Worm (Caenorhabditis elegans) whole organism, L1 larva: Measurements from ENCODE around the gene snt-1.

Experiments
- C16A3.4 ChIP-seq: fragments of 150-350 bp; optimal IDR thresholded peaks from 2 replicates; lab custom pipeline; 2014; ENCODE audit warnings: missing biosample characterization, missing genetic modification characterization
- C34B4.2 ChIP-seq: sonication (generic microtip); optimal IDR thresholded peaks from 2 replicates; lab custom pipeline; 2017; ENCODE audit warnings: mild to moderate bottlenecking, missing genetic modification characterization, missing compliant biosample characterization
- F16B12.6 ChIP-seq: fragments of 150-350 bp; optimal IDR thresholded peaks from 2 replicates; lab custom pipeline; 2014; ENCODE audit warnings: missing biosample characterization, missing genetic modification characterization
- alr-1 ChIP-seq: fragments of 200-800 bp; sonication (Bioruptor generic); optimal IDR thresholded peaks from 2 replicates; lab custom pipeline; 2018; ENCODE audit warnings: borderline replicate concordance, mild to moderate bottlenecking, missing genetic modification characterization, missing compliant biosample characterization
- blmp-1 ChIP-seq: fragments of 150-350 bp; optimal IDR thresholded peaks from 2 replicates; lab custom pipeline; 2014; ENCODE audit warnings: missing biosample characterization, missing genetic modification characterization
- ceh-8 ChIP-seq: fragments of 200-800 bp; sonication (Bioruptor generic); optimal IDR thresholded peaks from 2 replicates; lab custom pipeline; 2018; ENCODE audit warnings: mild to moderate bottlenecking, missing genetic modification characterization, moderate library complexity, missing compliant biosample characterization
- ceh-82 ChIP-seq, 3 experiments: fragments of 150-350 bp in 1 of 3; sonication (generic microtip) in 2 of 3; optimal IDR thresholded peaks; 2 replicates each; lab custom pipeline; 2014 to 2017; ENCODE audit warnings: missing biosample characterization in 3 of 3, missing genetic modification characterization in 3 of 3
- ceh-88 ChIP-seq: fragments of 200-800 bp; sonication (Bioruptor generic); IDR thresholded peaks from 2 replicates; pipeline ENCODE4 v1.3.6; 2022; ENCODE audit warnings: missing genetic modification characterization, missing compliant biosample characterization
- ces-1 ChIP-seq: fragments of 150-350 bp; optimal IDR thresholded peaks from 2 replicates; lab custom pipeline; 2014; ENCODE audit warnings: missing biosample characterization, missing genetic modification reagents, missing genetic modification characterization
- dpl-1 ChIP-seq, 3 experiments: fragments of 150-350 bp in 2 of 3; sonication (generic microtip) in 1 of 3; optimal IDR thresholded peaks; 2 replicates each; lab custom pipeline; 2014 to 2017; ENCODE audit warnings: missing biosample characterization in 3 of 3, missing genetic modification characterization in 3 of 3, missing genetic modification reagents in 3 of 3
- dsc-1 ChIP-seq: sonication (generic microtip); optimal IDR thresholded peaks from 2 replicates; lab custom pipeline; 2016; ENCODE audit warnings: mild to moderate bottlenecking, missing genetic modification characterization, missing compliant biosample characterization
- egl-27 ChIP-seq, 2 experiments: fragments of 150-350 bp in 1 of 2; sonication (generic microtip); optimal IDR thresholded peaks; 3 replicates each; lab custom pipeline; 2017 to 2018; ENCODE audit warnings: missing biosample characterization in 2 of 2, missing genetic modification characterization in 2 of 2, missing genetic modification reagents in 2 of 2
- elt-2 ChIP-seq: sonication (generic microtip); optimal IDR thresholded peaks from 2 replicates; lab custom pipeline; 2016; ENCODE audit warnings: missing genetic modification characterization, mild to moderate bottlenecking, inconsistent platforms, missing compliant biosample characterization, missing genetic modification reagents
- fkh-10 ChIP-seq: sonication (generic microtip); optimal IDR thresholded peaks from 2 replicates; lab custom pipeline; 2017; ENCODE audit warnings: missing biosample characterization, missing genetic modification reagents, missing genetic modification characterization
- fos-1 ChIP-seq: fragments of 150-350 bp; optimal IDR thresholded peaks from 2 replicates; lab custom pipeline; 2014; ENCODE audit warnings: missing biosample characterization, missing genetic modification characterization
- grh-1 ChIP-seq: fragments of 200-800 bp; sonication (Bioruptor generic); IDR thresholded peaks from 2 replicates; pipeline ENCODE4 v1.3.6; 2022; ENCODE audit warnings: missing genetic modification reagents, missing genetic modification characterization, missing compliant biosample characterization
- hlh-17 ChIP-seq: fragments of 200-800 bp; sonication (Bioruptor generic); optimal IDR thresholded peaks from 2 replicates; lab custom pipeline; 2018; ENCODE audit warnings: missing genetic modification characterization, mild to moderate bottlenecking, missing compliant biosample characterization, moderate library complexity, borderline replicate concordance
- hlh-4 ChIP-seq: sonication (generic microtip); optimal IDR thresholded peaks from 2 replicates; lab custom pipeline; 2016; ENCODE audit warnings: mild to moderate bottlenecking, missing genetic modification characterization, missing compliant biosample characterization
- irx-1 ChIP-seq: sonication (generic microtip); optimal IDR thresholded peaks from 2 replicates; lab custom pipeline; 2016; ENCODE audit warnings: missing genetic modification characterization, missing compliant biosample characterization
- isw-1 ChIP-seq: fragments of 200-800 bp; sonication (Bioruptor generic); IDR thresholded peaks from 2 replicates; pipeline ENCODE4 v1.3.6; 2022; ENCODE audit warnings: missing genetic modification characterization, missing compliant biosample characterization
- lin-14 ChIP-seq: fragments of 200-800 bp; sonication (Bioruptor generic); optimal IDR thresholded peaks from 2 replicates; lab custom pipeline; 2018; ENCODE audit warnings: mild to moderate bottlenecking, missing genetic modification characterization, moderate library complexity, missing compliant biosample characterization
- lin-15B ChIP-seq: fragments of 150-350 bp; sonication (generic microtip); optimal IDR thresholded peaks from 3 replicates; lab custom pipeline; 2014; ENCODE audit warnings: missing biosample characterization, missing genetic modification characterization
- lin-35 ChIP-seq, 2 experiments: fragments of 150-350 bp; optimal IDR thresholded peaks; 2 replicates each; lab custom pipeline; 2014; ENCODE audit warnings: missing biosample characterization in 2 of 2, missing genetic modification characterization in 2 of 2, missing genetic modification reagents in 2 of 2
- lin-39 ChIP-seq: fragments of 150-350 bp; optimal IDR thresholded peaks from 2 replicates; lab custom pipeline; 2014; ENCODE audit warnings: missing biosample characterization, missing genetic modification reagents, missing genetic modification characterization
- lir-3 ChIP-seq: sonication (generic microtip); optimal IDR thresholded peaks from 2 replicates; lab custom pipeline; 2016; ENCODE audit warnings: mild to moderate bottlenecking, missing genetic modification characterization, moderate library complexity, missing compliant biosample characterization; ENCODE audit not compliant: poor library complexity
- mab-9 ChIP-seq: fragments of 200-800 bp; sonication (Bioruptor generic); IDR thresholded peaks from 2 replicates; pipeline ENCODE4 v1.3.6; 2022; ENCODE audit warnings: missing genetic modification reagents, missing genetic modification characterization, missing compliant biosample characterization
- nhr-19 ChIP-seq: fragments of 200-800 bp; sonication (Bioruptor generic); conservative IDR thresholded peaks from 2 replicates; pipeline ENCODE4 v1.3.6; 2022; ENCODE audit warnings: missing genetic modification characterization, missing compliant biosample characterization
- nhr-20 ChIP-seq: sonication (generic microtip); optimal IDR thresholded peaks from 2 replicates; lab custom pipeline; 2016; ENCODE audit warnings: mild to moderate bottlenecking, missing genetic modification characterization, missing compliant biosample characterization
- nhr-237 ChIP-seq: fragments of 150-350 bp; optimal IDR thresholded peaks from 2 replicates; lab custom pipeline; 2014; ENCODE audit warnings: missing biosample characterization, missing genetic modification characterization
- nhr-28 ChIP-seq: fragments of 150-350 bp; optimal IDR thresholded peaks from 2 replicates; lab custom pipeline; 2014; ENCODE audit warnings: missing biosample characterization, missing genetic modification characterization
- nhr-71 ChIP-seq: sonication (generic microtip); optimal IDR thresholded peaks from 2 replicates; lab custom pipeline; 2016; ENCODE audit warnings: mild to moderate bottlenecking, missing genetic modification characterization, moderate library complexity, missing compliant biosample characterization
- nhr-84 ChIP-seq: sonication (generic microtip); optimal IDR thresholded peaks from 2 replicates; lab custom pipeline; 2017; ENCODE audit warnings: missing biosample characterization, missing genetic modification characterization
- nhr-85 ChIP-seq: sonication (generic microtip); peaks from one replicate; lab custom pipeline; 2016; ENCODE audit warnings: missing genetic modification characterization, inconsistent platforms, missing compliant biosample characterization
- nhr-90 ChIP-seq: sonication (generic microtip); optimal IDR thresholded peaks from 2 replicates; lab custom pipeline; 2016; ENCODE audit warnings: mild to moderate bottlenecking, missing genetic modification characterization, missing compliant biosample characterization; ENCODE audit not compliant: poor library complexity
- pag-3 ChIP-seq: sonication (generic microtip); optimal IDR thresholded peaks from 2 replicates; lab custom pipeline; 2017; ENCODE audit warnings: missing genetic modification characterization, mild to moderate bottlenecking, missing compliant biosample characterization, antibody characterized with exemption, borderline replicate concordance; ENCODE audit not compliant: insufficient read depth
- pqm-1 ChIP-seq: sonication (generic microtip); optimal IDR thresholded peaks from 3 replicates; lab custom pipeline; 2017; ENCODE audit warnings: missing biosample characterization, missing genetic modification characterization
- skn-1 ChIP-seq: fragments of 150-350 bp; optimal IDR thresholded peaks from 2 replicates; lab custom pipeline; 2014; ENCODE audit warnings: missing biosample characterization, missing genetic modification characterization
- snpc-4 ChIP-seq: fragments of 150-350 bp; optimal IDR thresholded peaks from 2 replicates; lab custom pipeline; 2014; ENCODE audit warnings: missing biosample characterization, missing genetic modification characterization
- snu-23 ChIP-seq: sonication (generic microtip); optimal IDR thresholded peaks from 2 replicates; lab custom pipeline; 2016; ENCODE audit warnings: missing genetic modification characterization, missing compliant biosample characterization
- sox-4 ChIP-seq: sonication (generic microtip); optimal IDR thresholded peaks from 2 replicates; lab custom pipeline; 2016; ENCODE audit warnings: missing genetic modification characterization, missing compliant biosample characterization
- sptf-1 ChIP-seq: fragments of 150-350 bp; optimal IDR thresholded peaks from 2 replicates; lab custom pipeline; 2014; ENCODE audit warnings: missing biosample characterization, missing genetic modification characterization
- swsn-7 ChIP-seq: sonication (generic microtip); optimal IDR thresholded peaks from 2 replicates; lab custom pipeline; 2016; ENCODE audit warnings: missing genetic modification characterization, missing compliant biosample characterization
- tbx-2 ChIP-seq: sonication (generic microtip); optimal IDR thresholded peaks from 2 replicates; lab custom pipeline; 2016; ENCODE audit warnings: missing genetic modification characterization, missing compliant biosample characterization
- unc-130 ChIP-seq: fragments of 150-350 bp; optimal IDR thresholded peaks from 2 replicates; lab custom pipeline; 2017; ENCODE audit warnings: missing biosample characterization, missing genetic modification characterization, inconsistent platforms
- unc-30 ChIP-seq: sonication (generic microtip); optimal IDR thresholded peaks from 2 replicates; lab custom pipeline; 2017; ENCODE audit warnings: missing biosample characterization, missing genetic modification characterization
- unc-62 ChIP-seq: fragments of 150-350 bp; optimal IDR thresholded peaks from 2 replicates; lab custom pipeline; 2014; ENCODE audit warnings: missing biosample characterization, missing genetic modification reagents, missing genetic modification characterization
- unc-86 ChIP-seq: sonication (generic microtip); optimal IDR thresholded peaks from 2 replicates; lab custom pipeline; 2016; ENCODE audit warnings: missing genetic modification characterization, missing compliant biosample characterization
- unc-98 ChIP-seq: fragments of 200-800 bp; sonication (Bioruptor generic); IDR thresholded peaks from 2 replicates; pipeline ENCODE4 v1.3.6; 2022; ENCODE audit warnings: missing genetic modification characterization, missing compliant biosample characterization
- vab-15 ChIP-seq: sonication (generic microtip); optimal IDR thresholded peaks from 2 replicates; lab custom pipeline; 2017; ENCODE audit warnings: missing genotype, mild to moderate bottlenecking, missing genetic modification characterization, missing compliant biosample characterization
- xbp-1 ChIP-seq: sonication (generic microtip); optimal IDR thresholded peaks from 2 replicates; lab custom pipeline; 2016; ENCODE audit warnings: missing genetic modification characterization, missing compliant biosample characterization
- zip-4 ChIP-seq: fragments of 200-800 bp; sonication (Bioruptor generic); optimal IDR thresholded peaks from 2 replicates; lab custom pipeline; 2018; ENCODE audit warnings: mild to moderate bottlenecking, missing genetic modification characterization, moderate library complexity, missing compliant biosample characterization
- ztf-4 ChIP-seq: fragments of 150-350 bp; optimal IDR thresholded peaks from 2 replicates; lab custom pipeline; 2014; ENCODE audit warnings: missing biosample characterization, missing genetic modification characterization

snt-1 gene

ce11 chrII:6776418-6777034 lies 34.2 kb upstream of the snt-1 start, which contains the start of gene ssup-72:
Gene ssup-72 (plus strand): TSS chrII:6776598.
- TF ChIP-seq xbp-1 (tag; lab: Kevin White, UChicago) (peak; percentile 78), fkh-10 (GFP tag; lab: Kevin White, UChicago) (no peak), nhr-71 (tag; lab: Kevin White, UChicago) (peak; percentile 90), unc-130 (tag; lab: Kevin White, UChicago) (peak; percentile 76), vab-15 (no peak), lir-3 (tag; lab: Kevin White, UChicago) (peak; percentile 94), unc-98 (GFP tag; lab: Robert Waterston, UW) (no peak), F16B12.6 (no peak), irx-1 (tag; lab: Kevin White, UChicago) (peak; percentile 82), sptf-1 (tag; lab: Kevin White, UChicago) (no peak), dsc-1 (tag; lab: Kevin White, UChicago) (peak; percentile 81), blmp-1 (tag; lab: Kevin White, UChicago) (peak; percentile 25), snpc-4 (peak; percentile 41), unc-86 (tag; lab: Kevin White, UChicago) (peak; percentile 77), zip-4 (GFP tag; lab: Kevin White, UChicago) (no peak), ztf-4 (tag; lab: Kevin White, UChicago) (peak; percentile 60), nhr-20 (tag; lab: Kevin White, UChicago) (peak; percentile 83), ceh-8 (GFP tag; lab: Kevin White, UChicago) (no peak), dpl-1 (GFP tag; optimal IDR thresholded peaks at IDR 0.05; lab: Kevin White, UChicago) (peak; percentile 80 to 90 (median 85)), lin-35 (GFP tag; optimal IDR thresholded peaks at IDR 0.05; lab: Kevin White, UChicago) (peak; percentile 84 to 91), tbx-2 (tag; lab: Kevin White, UChicago) (peak; percentile 84), alr-1 (tag; lab: Kevin White, UChicago) (no peak), lin-39 (tag; lab: Kevin White, UChicago) (no peak), nhr-19 (GFP tag; lab: Robert Waterston, UW) (peak; percentile 79), hlh-17 (GFP tag; lab: Kevin White, UChicago) (no peak), nhr-237 (tag; lab: Kevin White, UChicago) (no peak), C34B4.2 (tag; lab: Kevin White, UChicago) (no peak), lin-14 (GFP tag; lab: Kevin White, UChicago) (peak; percentile 84), swsn-7 (tag; lab: Kevin White, UChicago) (peak; percentile 80), ces-1 (GFP tag; lab: Kevin White, UChicago) (no peak), lin-15B (tag; lab: Kevin White, UChicago) (peak; percentile 39), egl-27 (tag; optimal IDR thresholded peaks at IDR 0.05; lab: Kevin White, UChicago) (no peak), hlh-4 (tag; lab: Kevin White, UChicago) (no peak), nhr-90 (tag; lab: Kevin White, UChicago) (peak; percentile 87), ceh-88 (GFP tag; lab: Robert Waterston, UW) (peak; percentile 62; the same call in 1 of the 2 replicates), unc-30 (tag; lab: Kevin White, UChicago) (no peak), snu-23 (GFP tag; lab: Kevin White, UChicago) (peak; percentile 84), grh-1 (peak; percentile 51; the same call in 1 of the 2 replicates), fos-1 (tag; lab: Kevin White, UChicago) (no peak), ceh-82 (tag; optimal IDR thresholded peaks at IDR 0.05; lab: Kevin White, UChicago) (peak; percentile 18 to 61 (median 24)), isw-1 (GFP tag; lab: Robert Waterston, UW) (peak; percentile 50), nhr-28 (tag; lab: Kevin White, UChicago) (no peak), pqm-1 (tag; lab: Kevin White, UChicago) (no peak), nhr-85 (tag; lab: Kevin White, UChicago) (peak; percentile 92), unc-62 (no peak), skn-1 (tag; lab: Kevin White, UChicago) (peak; percentile 45), C16A3.4 (tag; lab: Kevin White, UChicago) (peak; percentile 62), mab-9 (peak; percentile 69), sox-4 (tag; lab: Kevin White, UChicago) (peak; percentile 83), elt-2 (tag; lab: Kevin White, UChicago) (peak; percentile 35), nhr-84 (tag; lab: Kevin White, UChicago) (no peak), pag-3 (tag; lab: Kevin White, UChicago) (no peak)
